Fruit fly (Drosophila melanogaster) whole organism, embryonic: ENCODE measurements around the gene Pnn.

ENCODE experiments used
- Awh ChIP-seq: fragments of 200-800 bp; sonication (Bioruptor generic); IDR thresholded peaks from 2 replicates; pipeline ENCODE4, ENCODE4 v1.3.6; 2022; ENCODE audit warnings: missing biosample characterization, missing genetic modification characterization
- Bgb ChIP-seq: fragments of 200-800 bp; sonication (Bioruptor generic); IDR thresholded peaks from 2 replicates; pipeline ENCODE4 v1.3.6; 2022; ENCODE audit warnings: missing biosample characterization, missing genetic modification characterization; ENCODE audit not compliant: partially characterized antibody
- CG12071 ChIP-seq: fragments of 200-800 bp; sonication (Bioruptor generic); optimal IDR thresholded peaks from 3 replicates; lab custom pipeline; 2018; ENCODE audit warnings: missing biosample characterization, mild to moderate bottlenecking, missing genetic modification characterization
- CG12769 ChIP-seq: fragments of 200-800 bp; sonication (Bioruptor generic); optimal IDR thresholded peaks from 2 replicates; lab custom pipeline; 2019; ENCODE audit warnings: missing biosample characterization, mild to moderate bottlenecking, missing genetic modification characterization, moderate library complexity
- CG12942 ChIP-seq: fragments of 200-800 bp; sonication (Bioruptor generic); optimal IDR thresholded peaks from 3 replicates; lab custom pipeline; 2016; ENCODE audit warnings: missing biosample characterization, missing genetic modification characterization
- CG13123 ChIP-seq: fragments of 200-800 bp; sonication (Bioruptor generic); optimal IDR thresholded peaks from 2 replicates; lab custom pipeline; 2016; ENCODE audit warnings: missing biosample characterization, missing genetic modification characterization
- CG13775 ChIP-seq: fragments of 200-800 bp; sonication (Bioruptor generic); optimal IDR thresholded peaks from 3 replicates; lab custom pipeline; 2017; ENCODE audit warnings: missing biosample characterization, mild to moderate bottlenecking, missing genetic modification characterization
- CG15601 ChIP-seq: fragments of 200-800 bp; sonication (Bioruptor generic); optimal IDR thresholded peaks from 3 replicates; lab custom pipeline; 2019; ENCODE audit warnings: missing biosample characterization, mild to moderate bottlenecking, missing genetic modification characterization, moderate library complexity
- CG18262 ChIP-seq: fragments of 200-800 bp; optimal IDR thresholded peaks from 3 replicates; lab custom pipeline; 2019; ENCODE audit warnings: missing biosample characterization, mild to moderate bottlenecking, missing genetic modification characterization, moderate library complexity
- CG2120 ChIP-seq: fragments of 200-800 bp; sonication (Bioruptor generic); optimal IDR thresholded peaks from 3 replicates; lab custom pipeline; 2016; ENCODE audit warnings: missing biosample characterization, missing genetic modification characterization
- CG33557 ChIP-seq: fragments of 200-800 bp; sonication (Bioruptor generic); optimal IDR thresholded peaks from 2 replicates; lab custom pipeline; 2019; ENCODE audit warnings: missing biosample characterization, mild to moderate bottlenecking, missing genetic modification characterization, moderate library complexity
- CG4707 ChIP-seq: fragments of 200-800 bp; sonication (Bioruptor generic); optimal IDR thresholded peaks from 2 replicates; lab custom pipeline; 2018; ENCODE audit warnings: missing biosample characterization, mild to moderate bottlenecking, missing genetic modification characterization, moderate library complexity
- CG6813 ChIP-seq: fragments of 200-800 bp; sonication (Bioruptor generic); optimal IDR thresholded peaks from 2 replicates; lab custom pipeline; 2017; ENCODE audit warnings: missing biosample characterization, missing genetic modification characterization, mild to moderate bottlenecking, moderate library complexity, missing genetic modification reagents
- CG6854 ChIP-seq: fragments of 200-800 bp; sonication (Bioruptor generic); optimal IDR thresholded peaks from 3 replicates; lab custom pipeline; 2017; ENCODE audit warnings: missing biosample characterization, mild to moderate bottlenecking, missing genetic modification characterization
- CG9215 ChIP-seq: fragments of 200-800 bp; sonication (Bioruptor generic); IDR thresholded peaks from 2 replicates; pipeline ENCODE4 v1.3.6; 2022; ENCODE audit warnings: missing biosample characterization, missing genetic modification characterization
- CG9797 ChIP-seq: fragments of 200-800 bp; sonication (Bioruptor generic); optimal IDR thresholded peaks from 3 replicates; lab custom pipeline; 2018; ENCODE audit warnings: missing biosample characterization, mild to moderate bottlenecking, missing genetic modification characterization
- Camta ChIP-seq: fragments of 200-800 bp; sonication (Bioruptor generic); optimal IDR thresholded peaks from 2 replicates; lab custom pipeline; 2016; ENCODE audit warnings: missing biosample characterization, missing genetic modification characterization
- Dek ChIP-seq: fragments of 200-800 bp; sonication (Bioruptor generic); optimal IDR thresholded peaks from 3 replicates; lab custom pipeline; 2019; ENCODE audit warnings: missing biosample characterization, mild to moderate bottlenecking, missing genetic modification characterization, moderate library complexity
- Dip2 ChIP-seq: fragments of 200-800 bp; sonication (Bioruptor generic); IDR thresholded peaks from 2 replicates; pipeline ENCODE4 v1.3.6; 2022; ENCODE audit warnings: missing biosample characterization, missing genetic modification characterization
- ERR ChIP-seq: fragments of 200-800 bp; sonication (Bioruptor generic); optimal IDR thresholded peaks from 2 replicates; lab custom pipeline; 2016; ENCODE audit warnings: missing biosample characterization, missing genetic modification characterization
- Fer1 ChIP-seq: fragments of 200-800 bp; sonication (Bioruptor generic); optimal IDR thresholded peaks from 2 replicates; lab custom pipeline; 2017; ENCODE audit warnings: missing biosample characterization, mild to moderate bottlenecking, missing genetic modification characterization
- HLH3B ChIP-seq: fragments of 200-800 bp; sonication (Bioruptor generic); IDR thresholded peaks from 2 replicates; pipeline ENCODE4 v1.3.6; 2022; ENCODE audit warnings: missing biosample characterization, missing genetic modification characterization
- Hand ChIP-seq: fragments of 200-800 bp; sonication (Bioruptor generic); optimal IDR thresholded peaks from 2 replicates; lab custom pipeline; 2017; ENCODE audit warnings: mild to moderate bottlenecking, missing biosample characterization, missing genetic modification reagents, missing genetic modification characterization
- Hr51 ChIP-seq, 2 experiments: fragments of 200-800 bp; sonication (Bioruptor generic); optimal IDR thresholded peaks; 2 replicates in 1 of 2; 3 replicates in 1 of 2; lab custom pipeline; 2016 to 2018; ENCODE audit warnings: missing biosample characterization in 2 of 2, missing genetic modification characterization in 2 of 2, mild to moderate bottlenecking in 1 of 2, moderate library complexity in 1 of 2
- Hr78 ChIP-seq, 2 experiments: fragments of 200-800 bp in 1 of 2; fragments of >200 bp in 1 of 2; sonication (Bioruptor generic) in 1 of 2; optimal IDR thresholded peaks; 2 replicates each; lab custom pipeline; 2017 to 2019; ENCODE audit warnings: missing biosample characterization in 2 of 2, missing genetic modification characterization in 2 of 2, mild to moderate bottlenecking in 1 of 2, moderate library complexity in 1 of 2
- Jarid2 ChIP-seq: fragments of 200-800 bp; sonication (Bioruptor generic); optimal IDR thresholded peaks from 3 replicates; lab custom pipeline; 2017; ENCODE audit warnings: mild to moderate bottlenecking, missing biosample characterization, missing genetic modification reagents, missing genetic modification characterization
- Max ChIP-seq: fragments of 200-800 bp; sonication (Bioruptor generic); optimal IDR thresholded peaks from 2 replicates; lab custom pipeline; 2016; ENCODE audit warnings: missing biosample characterization, mild to moderate bottlenecking, missing genetic modification characterization
- Med ChIP-seq: fragments of 200-800 bp; sonication (Bioruptor generic); peaks from one replicate; lab custom pipeline; 2016; ENCODE audit warnings: missing biosample characterization, missing genetic modification characterization, mild to moderate bottlenecking, inconsistent platforms, moderate library complexity
- Myb ChIP-seq: fragments of 200-800 bp; sonication (Bioruptor generic); optimal IDR thresholded peaks from 2 replicates; lab custom pipeline; 2016; ENCODE audit warnings: missing biosample characterization, missing genetic modification characterization
- NC2α ChIP-seq: fragments of 200-800 bp; sonication (Bioruptor generic); optimal IDR thresholded peaks from 2 replicates; lab custom pipeline; 2016; ENCODE audit warnings: missing biosample characterization, missing genetic modification characterization
- Sox100B ChIP-seq: fragments of 200-800 bp; sonication (Bioruptor generic); optimal IDR thresholded peaks from 3 replicates; lab custom pipeline; 2018; ENCODE audit warnings: missing biosample characterization, mild to moderate bottlenecking, missing genetic modification characterization
- ci ChIP-seq: fragments of 200-800 bp; sonication (Bioruptor generic); IDR thresholded peaks from 3 replicates; pipeline ENCODE4 v1.3.6; 2022; ENCODE audit warnings: missing biosample characterization, missing genetic modification characterization
- disco-r ChIP-seq: fragments of 200-800 bp; sonication (Bioruptor generic); optimal IDR thresholded peaks from 2 replicates; lab custom pipeline; 2016; ENCODE audit warnings: missing biosample characterization, missing genetic modification characterization
- dmrt99B ChIP-seq: fragments of 200-800 bp; sonication (Bioruptor generic); optimal IDR thresholded peaks from 2 replicates; lab custom pipeline; 2018; ENCODE audit warnings: missing biosample characterization, mild to moderate bottlenecking, missing genetic modification characterization, moderate library complexity
- esg ChIP-seq: fragments of 200-800 bp; sonication (Bioruptor generic); conservative IDR thresholded peaks from 2 replicates; pipeline ENCODE4 v1.3.6; 2022; ENCODE audit warnings: missing biosample characterization, missing genetic modification characterization
- fd64A ChIP-seq: fragments of 200-800 bp; sonication (Bioruptor generic); optimal IDR thresholded peaks from 3 replicates; lab custom pipeline; 2018; ENCODE audit warnings: missing biosample characterization, mild to moderate bottlenecking, missing genetic modification characterization
- gce ChIP-seq: fragments of 200-800 bp; sonication (Bioruptor generic); IDR thresholded peaks from 3 replicates; pipeline ENCODE4 v1.3.6; 2022; ENCODE audit warnings: missing biosample characterization, missing genetic modification characterization
- insv ChIP-seq, 2 experiments: fragments of 200-800 bp; sonication (Bioruptor generic); optimal IDR thresholded peaks; 3 replicates each; lab custom pipeline; 2016 to 2018; ENCODE audit warnings: missing biosample characterization in 2 of 2, missing genetic modification characterization in 2 of 2
- maf-S ChIP-seq: fragments of 200-800 bp; sonication (Bioruptor generic); optimal IDR thresholded peaks from 2 replicates; lab custom pipeline; 2016; ENCODE audit warnings: missing biosample characterization, missing genetic modification characterization
- mam ChIP-seq: fragments of 200-800 bp; sonication (Bioruptor generic); optimal IDR thresholded peaks from 3 replicates; lab custom pipeline; 2016; ENCODE audit warnings: missing biosample characterization, missing genetic modification characterization
- pnt ChIP-seq: fragments of 200-800 bp; sonication (Bioruptor generic); optimal IDR thresholded peaks from 3 replicates; lab custom pipeline; 2016; ENCODE audit warnings: missing biosample characterization, missing genetic modification characterization
- ranshi ChIP-seq: fragments of 200-800 bp; sonication (Bioruptor generic); IDR thresholded peaks from 2 replicates; pipeline ENCODE4 v1.3.6; 2022; ENCODE audit warnings: missing biosample characterization, missing genetic modification characterization
- row ChIP-seq: fragments of 200-800 bp; sonication (Bioruptor generic); IDR thresholded peaks from 3 replicates; pipeline ENCODE4 v1.3.6; 2022; ENCODE audit warnings: missing biosample characterization, missing genetic modification characterization
- sqz ChIP-seq: fragments of 200-800 bp; sonication (Bioruptor generic); optimal IDR thresholded peaks from 3 replicates; lab custom pipeline; 2018; ENCODE audit warnings: missing biosample characterization, mild to moderate bottlenecking, missing genetic modification characterization
- vnd ChIP-seq: fragments of 200-800 bp; sonication (Bioruptor generic); IDR thresholded peaks from 3 replicates; pipeline ENCODE4 v1.3.6; 2022; ENCODE audit warnings: missing biosample characterization, missing genetic modification characterization; ENCODE audit not compliant: partially characterized antibody
- wek ChIP-seq: fragments of 200-800 bp; sonication (Bioruptor generic); optimal IDR thresholded peaks from 3 replicates; lab custom pipeline; 2018; ENCODE audit warnings: missing biosample characterization, mild to moderate bottlenecking, missing genetic modification characterization, moderate library complexity

Pnn gene

DNA sequence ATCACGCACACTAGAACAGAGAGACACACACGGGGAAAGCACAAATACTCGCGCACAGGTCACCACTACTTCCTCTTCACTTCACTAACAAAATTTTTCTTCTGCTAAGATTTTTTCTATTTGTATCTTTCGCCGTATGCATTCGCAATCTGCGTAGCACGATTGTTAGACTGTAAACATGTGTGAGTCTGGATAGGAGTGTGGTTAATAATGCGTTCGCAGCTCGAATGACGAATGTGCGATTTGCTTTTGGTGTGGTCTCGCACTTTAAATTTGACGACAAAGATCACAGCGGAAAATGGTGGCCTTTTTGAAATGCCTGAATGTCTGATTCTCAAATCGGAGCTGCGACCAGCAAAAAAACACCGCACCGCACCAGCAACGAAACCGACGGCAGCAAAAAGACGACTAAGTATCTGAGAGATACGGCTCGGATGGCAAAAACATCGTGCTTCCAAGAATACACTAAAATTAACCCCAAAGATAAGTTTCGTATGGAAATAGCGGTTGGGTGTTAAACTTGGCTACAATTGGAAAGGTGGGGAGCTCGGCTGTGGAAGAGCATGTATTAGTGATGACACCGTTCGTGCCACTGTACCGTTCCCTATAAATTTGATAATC lies 35.6 kb upstream of the Pnn start, which contains the start of gene Unc-115a (continued):
- TF ChIP-seq CG12769 (tag; lab: Kevin White, UChicago) (peak; percentile 62), CG9215 (no peak), CG13123 (no peak), mam (peak; percentile 37), CG15601 (tag; lab: Kevin White, UChicago) (peak; percentile 73), Hr51 (GFP tag; optimal IDR thresholded peaks at IDR 0.05; lab: Kevin White, UChicago) (peak in 1 of 2 experiments; percentile 6), Fer1 (GFP tag; lab: Kevin White, UChicago) (peak; percentile 23), Dek (peak; percentile 71), CG9797 (GFP tag; lab: Kevin White, UChicago) (peak; percentile 84), fd64A (no peak), maf-S (GFP tag; lab: Kevin White, UChicago) (peak; percentile 31), Max (GFP tag; lab: Kevin White, UChicago) (peak; percentile 41), ERR (GFP tag; lab: Kevin White, UChicago) (peak; percentile 51), Hr78 (GFP tag; optimal IDR thresholded peaks at IDR 0.05; lab: Kevin White, UChicago) (no peak), CG18262 (tag; lab: Kevin White, UChicago) (peak; percentile 34), esg (GFP tag; lab: Robert Waterston, UW) (no peak), CG2120 (GFP tag; lab: Kevin White, UChicago) (peak; percentile 69), ci (no peak), CG6813 (GFP tag; lab: Kevin White, UChicago) (peak; percentile 54), Myb (GFP tag; lab: Kevin White, UChicago) (peak; percentile 72), Camta (GFP tag; lab: Kevin White, UChicago) (peak; percentile 34), vnd (GFP tag; lab: Robert Waterston, UW) (no peak), Bgb (GFP tag; lab: Robert Waterston, UW) (no peak), Sox100B (no peak), HLH3B (GFP tag; lab: Robert Waterston, UW) (no peak), Awh (GFP tag; lab: Robert Waterston, UW) (no peak), NC2α (GFP tag; lab: Kevin White, UChicago) (peak; percentile 43), wek (GFP tag; lab: Kevin White, UChicago) (peak; percentile 36), row (no peak), sqz (GFP tag; lab: Kevin White, UChicago) (peak; percentile 59), CG12942 (no peak), disco-r (no peak)
- TF ChIP-seq, all 482 proteins: peak for 190

DNA sequence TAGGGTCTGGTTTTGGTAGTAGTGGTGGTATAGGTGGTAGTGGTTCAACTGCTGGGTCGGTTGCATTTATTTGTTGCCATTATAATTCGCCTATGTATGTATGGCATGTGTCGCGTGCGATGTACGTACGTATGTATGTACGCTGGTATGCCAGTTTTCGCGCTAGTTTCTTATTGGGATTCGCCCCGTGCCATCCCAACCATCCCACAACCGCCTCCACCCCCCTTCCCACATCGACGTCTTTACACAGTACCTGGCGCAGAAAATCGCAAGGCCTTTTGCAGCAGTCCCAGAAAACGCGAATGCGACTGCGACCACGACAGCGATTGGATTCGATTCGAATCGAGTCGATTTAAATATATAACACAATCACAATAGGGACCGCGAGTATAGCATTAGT lies 30.5 kb upstream of the Pnn start:
- TF ChIP-seq Dip2 (GFP tag; lab: Robert Waterston, UW), result no peak
- TF ChIP-seq CG12071 (GFP tag; lab: Kevin White, UChicago), result no peak
- no peak for TF ChIP-seq CG13775
- peak in 1 of 2 experiments; percentile 76 for TF ChIP-seq insv (GFP tag; optimal IDR thresholded peaks at IDR 0.05; lab: Kevin White, UChicago)
- TF ChIP-seq CG4707 (GFP tag; lab: Kevin White, UChicago), result no peak
- TF ChIP-seq CG33557 (GFP tag; lab: Kevin White, UChicago), result no peak
- TF ChIP-seq dmrt99B (tag; lab: Kevin White, UChicago), result no peak
- TF ChIP-seq Med, result peak; percentile 32
- no peak for TF ChIP-seq gce (GFP tag; lab: Robert Waterston, UW)
- TF ChIP-seq ranshi (GFP tag; lab: Robert Waterston, UW), result no peak
- TF ChIP-seq Jarid2, result no peak
- TF ChIP-seq CG6854 (GFP tag; lab: Kevin White, UChicago), result no peak
- TF ChIP-seq pnt, result no peak
- TF ChIP-seq CG18262 (tag; lab: Kevin White, UChicago), result no peak
- TF ChIP-seq Hand, result no peak
